Worm (Caenorhabditis elegans): Measurements from ENCODE around the gene pcca-1.

ce11 chrX:7661628-7662027 is 842 bp upstream of the pcca-1 start:
- TF ChIP-seq nfya-1 (tag; optimal IDR thresholded peaks at IDR 0.05; ENCODE audit: insufficient read depth) (peak; percentile 48), mdl-1 (tag; optimal IDR thresholded peaks at IDR 0.05) (no peak), snpc-4 (tag; optimal IDR thresholded peaks at IDR 0.05) (no peak), ceh-82 (tag; optimal IDR thresholded peaks at IDR 0.05) (no peak), nhr-25 (tag; optimal IDR thresholded peaks at IDR 0.05) (peak; percentile 38), ama-1 (optimal IDR thresholded peaks at IDR 0.05) (peak; percentile 87), nhr-76 (tag; optimal IDR thresholded peaks at IDR 0.05) (no peak), elt-2 (tag; optimal IDR thresholded peaks at IDR 0.05) (peak; percentile 44), unc-62 (GFP tag; optimal IDR thresholded peaks at IDR 0.05) (no peak), nhr-77 (tag; optimal IDR thresholded peaks at IDR 0.05) (no peak), nhr-237 (tag; optimal IDR thresholded peaks at IDR 0.05) (no peak), nhr-11 (tag; optimal IDR thresholded peaks at IDR 0.05) (no peak), pha-4 (tag; optimal IDR thresholded peaks at IDR 0.05) (peak; percentile 79), aly-2 (tag; optimal IDR thresholded peaks at IDR 0.05) (no peak)

All from whole organism, L3 larva.